Worm (Caenorhabditis elegans) whole organism, midembryonic: ENCODE results near the gene pag-3.

Experiments
- flt-1 ChIP-seq: fragments of 200-800 bp; sonication (Bioruptor generic); IDR thresholded peaks from 2 replicates; pipeline ENCODE4 v1.3.6; 2022; ENCODE audit warnings: missing genetic modification characterization, missing compliant biosample characterization
- ztf-23 ChIP-seq: fragments of 200-800 bp; sonication (Bioruptor generic); IDR thresholded peaks from 2 replicates; pipeline ENCODE4 v1.3.6; 2022; ENCODE audit warnings: missing genetic modification reagents, missing genetic modification characterization, missing compliant biosample characterization

DNA sequence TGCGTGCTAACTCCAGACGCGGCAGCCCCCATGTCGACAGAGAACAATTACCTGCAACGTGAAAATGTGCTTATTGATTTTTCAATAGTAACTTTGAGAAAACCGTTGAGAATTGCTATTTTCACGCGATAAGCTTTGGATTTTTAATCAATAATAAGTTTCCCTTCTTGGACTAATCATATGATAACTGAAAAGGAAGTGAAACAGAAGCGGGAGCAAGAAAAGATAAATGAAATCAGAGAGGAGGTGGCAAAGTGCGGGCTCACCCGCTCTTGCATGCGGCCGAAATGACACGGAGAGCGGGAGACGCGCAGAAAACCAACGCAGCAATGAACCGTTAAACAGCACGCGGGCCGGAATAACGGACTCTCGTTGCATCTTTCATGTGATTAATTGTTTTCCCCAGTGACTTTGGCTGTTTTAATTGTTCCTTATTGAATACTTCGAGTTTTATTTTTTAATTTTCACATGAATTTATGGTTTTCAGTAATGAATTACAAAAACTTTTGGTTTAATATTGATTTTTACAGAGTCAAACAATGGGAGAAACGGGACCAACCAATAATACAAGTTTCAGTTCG lies 15.9 kb upstream of the pag-3 start, which contains the start of the genes flwr-1 and tbc-1:
- TF ChIP-seq ztf-23 (GFP tag; lab: Robert Waterston, UW) (no peak), flt-1 (GFP tag; lab: Robert Waterston, UW) (no peak)
